Worm (Caenorhabditis elegans): ENCODE data around the gene dmd-9.

ce11 chrIV:3234269-3234668 lies 20.1 kb downstream of the dmd-9 start:
- TF ChIP-seq unc-55 (GFP tag; optimal IDR thresholded peaks at IDR 0.05) (no peak), sox-2 (GFP tag; IDR thresholded peaks at IDR 0.05) (no peak), Y22D7AL.16 (tag; optimal IDR thresholded peaks at IDR 0.05) (no peak), ceh-6 (GFP tag; optimal IDR thresholded peaks at IDR 0.05) (no peak)
